Worm (Caenorhabditis elegans) whole organism, L2 larva: ENCODE results near the gene H41C03.2.

Experiments
- blmp-1 ChIP-seq: sonication (generic microtip); optimal IDR thresholded peaks from 2 replicates; lab custom pipeline; 2017; ENCODE audit warnings: missing genetic modification characterization, mild to moderate bottlenecking, missing compliant biosample characterization, antibody characterized with exemption, moderate library complexity; ENCODE audit not compliant: insufficient read depth
- lsy-2 ChIP-seq, 2 experiments: fragments of 150-350 bp in 1 of 2; sonication (generic microtip) in 1 of 2; optimal IDR thresholded peaks; 2 replicates each; lab custom pipeline; 2014 to 2017; ENCODE audit warnings: missing biosample characterization in 2 of 2, missing genetic modification characterization in 2 of 2
- nhr-10 ChIP-seq: sonication (generic microtip); optimal IDR thresholded peaks from 2 replicates; lab custom pipeline; 2017; ENCODE audit warnings: missing biosample characterization, missing genetic modification characterization
- nhr-77 ChIP-seq: fragments of 150-350 bp; optimal IDR thresholded peaks from 2 replicates; lab custom pipeline; 2014; ENCODE audit warnings: missing biosample characterization, missing genetic modification characterization
- snpc-4 ChIP-seq: fragments of 150-350 bp; optimal IDR thresholded peaks from 2 replicates; lab custom pipeline; 2014; ENCODE audit warnings: missing biosample characterization, missing genetic modification characterization
- unc-39 ChIP-seq: fragments of 150-350 bp; optimal IDR thresholded peaks from 2 replicates; lab custom pipeline; 2014; ENCODE audit warnings: missing biosample characterization, missing genetic modification characterization
- ztf-11 ChIP-seq: sonication (generic microtip); optimal IDR thresholded peaks from 2 replicates; lab custom pipeline; 2017; ENCODE audit warnings: missing biosample characterization, missing genetic modification characterization

- TF ChIP-seq ztf-11 (no peak), snpc-4 (no peak), blmp-1 (tag; lab: Kevin White, UChicago) (no peak), nhr-77 (tag; lab: Kevin White, UChicago) (no peak), unc-39 (tag; lab: Kevin White, UChicago) (no peak), nhr-10 (tag; lab: Kevin White, UChicago) (no peak), lsy-2 (tag; optimal IDR thresholded peaks at IDR 0.05; lab: Kevin White, UChicago) (no peak)
These were observed 13.5 kb downstream of the H41C03.2 start, which contains the start of gene ZK1248.15 for ce11 chrII:5838453-5838852.
